Worm (Caenorhabditis elegans) whole organism, late embryonic: Measurements from ENCODE around the gene far-5.

ENCODE experiments used
- ceh-14 ChIP-seq: sonication (generic microtip); optimal IDR thresholded peaks from 2 replicates; lab custom pipeline; 2016; ENCODE audit warnings: missing genotype, missing genetic modification characterization, missing compliant biosample characterization
- ceh-31 ChIP-seq: sonication (generic microtip); optimal IDR thresholded peaks from 2 replicates; lab custom pipeline; 2016; ENCODE audit warnings: missing genetic modification characterization, missing compliant biosample characterization
- dmd-4 ChIP-seq: sonication (generic microtip); optimal IDR thresholded peaks from 2 replicates; lab custom pipeline; 2016; ENCODE audit warnings: borderline replicate concordance, missing genetic modification characterization, missing compliant biosample characterization
- elt-2 ChIP-seq: sonication (generic microtip); optimal IDR thresholded peaks from 2 replicates; lab custom pipeline; 2016; ENCODE audit warnings: missing genetic modification reagents, missing genetic modification characterization, missing compliant biosample characterization
- ets-4 ChIP-seq: sonication (generic microtip); optimal IDR thresholded peaks from 2 replicates; lab custom pipeline; 2016; ENCODE audit warnings: missing genetic modification characterization, missing compliant biosample characterization
- hlh-30 ChIP-seq: sonication (generic microtip); optimal IDR thresholded peaks from 2 replicates; lab custom pipeline; 2017; ENCODE audit warnings: antibody characterized with exemption, missing genetic modification characterization, missing compliant biosample characterization; ENCODE audit not compliant: insufficient read depth
- madf-2 ChIP-seq: sonication (generic microtip); optimal IDR thresholded peaks from 2 replicates; lab custom pipeline; 2017; ENCODE audit warnings: missing genetic modification characterization, missing compliant biosample characterization
- nfya-1 ChIP-seq: sonication (generic microtip); optimal IDR thresholded peaks from 2 replicates; lab custom pipeline; 2017; ENCODE audit warnings: missing genetic modification characterization, mild to moderate bottlenecking, missing compliant biosample characterization, antibody characterized with exemption, moderate library complexity
- pag-3 ChIP-seq: sonication (generic microtip); optimal IDR thresholded peaks from 2 replicates; lab custom pipeline; 2016; ENCODE audit warnings: missing compliant biosample characterization, missing genetic modification characterization, borderline replicate concordance
- pha-4 ChIP-seq: fragments of 150-350 bp; optimal IDR thresholded peaks from 2 replicates; lab custom pipeline; 2018; ENCODE audit warnings: missing biosample characterization, missing genetic modification reagents, missing genetic modification characterization
- pros-1 ChIP-seq: fragments of 150-350 bp; optimal IDR thresholded peaks from 2 replicates; lab custom pipeline; 2014; ENCODE audit warnings: missing biosample characterization, missing genetic modification reagents, missing genetic modification characterization
- unc-55 ChIP-seq: sonication (generic microtip); optimal IDR thresholded peaks from 2 replicates; lab custom pipeline; 2017; ENCODE audit warnings: missing biosample characterization, missing genetic modification reagents, missing genetic modification characterization
- zip-5 ChIP-seq: sonication (generic microtip); optimal IDR thresholded peaks from 2 replicates; lab custom pipeline; 2016; ENCODE audit warnings: missing genetic modification characterization, missing compliant biosample characterization
- ztf-16 ChIP-seq: sonication (generic microtip); optimal IDR thresholded peaks from 2 replicates; lab custom pipeline; 2017; ENCODE audit warnings: missing genetic modification characterization, missing compliant biosample characterization

Gene far-5

DNA sequence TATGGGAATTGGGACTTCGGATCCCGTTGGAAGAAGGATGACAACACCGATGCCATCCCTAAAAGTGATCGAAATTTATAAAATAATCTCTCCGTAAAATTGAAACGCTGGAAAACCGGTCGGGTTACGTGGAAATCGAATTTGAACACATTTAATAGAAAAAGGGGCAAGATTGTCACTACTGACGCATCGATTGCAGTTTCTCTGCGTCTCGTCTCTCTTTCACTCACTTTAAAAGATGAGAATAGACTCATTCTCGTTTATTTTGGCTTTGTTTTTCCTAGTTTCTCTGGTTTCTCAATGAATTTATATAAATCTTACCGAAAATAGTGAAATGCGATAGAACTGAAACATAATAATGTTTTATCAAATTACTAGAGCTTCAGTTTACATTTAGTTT is 46.3 kb downstream of the far-5 start, which contains the start of gene scyl-1 (continued):
- TF ChIP-seq pha-4 (tag; lab: Kevin White, UChicago) (no peak), zip-5 (peak; percentile 15)

DNA sequence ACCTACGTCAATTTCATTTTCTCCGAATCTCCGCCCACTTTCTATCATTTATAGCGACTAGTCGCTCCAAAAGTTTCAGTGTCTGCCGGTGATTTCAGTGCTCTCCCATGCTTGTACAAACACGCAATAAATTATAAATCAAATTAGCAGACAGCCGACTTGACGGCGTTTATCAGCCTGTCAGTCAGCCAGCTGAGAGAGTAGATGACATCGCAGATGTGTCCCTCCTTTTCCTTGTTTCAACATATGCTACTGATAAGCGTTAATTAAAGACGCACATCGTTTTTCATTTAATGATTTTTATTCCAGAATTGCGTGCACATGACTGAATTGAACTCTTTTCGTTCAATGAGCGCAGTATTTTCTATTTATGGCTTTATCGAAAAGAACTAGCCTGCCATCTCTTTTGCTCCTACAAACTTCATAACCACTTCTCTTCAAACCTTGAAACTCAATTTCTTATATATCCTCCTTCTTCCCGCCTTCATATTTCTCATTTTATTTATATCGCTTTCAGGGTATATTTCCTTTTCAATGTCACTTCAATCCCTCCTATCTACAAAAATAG is 47.9 kb downstream of the far-5 start, which contains the start of gene lap-2:
Gene lap-2, plus strand, starts transcription at position 518 of the 568 bp plus-strand sequence.
- TF ChIP-seq ceh-31 (tag; lab: Kevin White, UChicago), result no peak
- TF ChIP-seq unc-55 (GFP tag; lab: Kevin White, UChicago), result peak; percentile 31
- peak; percentile 56 for TF ChIP-seq elt-2 (tag; lab: Kevin White, UChicago)

DNA sequence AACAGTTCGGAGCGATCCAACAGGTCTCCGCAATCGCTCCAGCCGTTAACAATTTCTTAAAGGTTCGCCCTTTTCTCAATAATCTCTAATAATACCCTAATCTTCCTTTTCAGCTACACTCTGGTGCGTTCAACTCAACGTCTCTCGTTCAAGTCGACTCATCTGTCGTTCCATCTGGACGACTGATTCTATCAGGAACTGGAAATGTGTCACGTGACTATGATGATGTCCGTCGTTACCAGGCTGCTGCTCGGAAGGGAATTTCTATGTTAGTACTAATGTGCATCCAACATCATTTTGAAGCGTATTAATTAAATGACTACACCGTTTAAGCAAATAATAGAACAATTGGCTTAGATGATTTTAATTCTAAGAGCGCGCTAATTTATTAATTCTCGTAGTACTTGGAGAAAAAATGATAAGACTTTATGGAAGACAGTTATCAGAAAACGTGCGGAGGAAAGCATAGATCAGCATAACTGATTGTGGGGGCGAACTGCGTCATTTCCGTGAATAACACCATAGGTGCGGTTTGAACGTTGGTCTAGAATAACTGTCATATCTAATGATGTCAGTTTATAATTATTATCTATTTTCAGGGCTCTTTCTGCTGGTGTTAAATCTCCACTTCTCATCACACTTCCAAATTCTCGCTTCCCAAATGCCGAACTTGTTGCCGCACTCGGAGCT is 48.6 kb downstream of the far-5 start:
- peak; percentile 56 for TF ChIP-seq hlh-30
- peak; percentile 43 for TF ChIP-seq elt-2 (tag; lab: Kevin White, UChicago)
- no peak for TF ChIP-seq ceh-14
- TF ChIP-seq, all 69 proteins: peak for 2

DNA sequence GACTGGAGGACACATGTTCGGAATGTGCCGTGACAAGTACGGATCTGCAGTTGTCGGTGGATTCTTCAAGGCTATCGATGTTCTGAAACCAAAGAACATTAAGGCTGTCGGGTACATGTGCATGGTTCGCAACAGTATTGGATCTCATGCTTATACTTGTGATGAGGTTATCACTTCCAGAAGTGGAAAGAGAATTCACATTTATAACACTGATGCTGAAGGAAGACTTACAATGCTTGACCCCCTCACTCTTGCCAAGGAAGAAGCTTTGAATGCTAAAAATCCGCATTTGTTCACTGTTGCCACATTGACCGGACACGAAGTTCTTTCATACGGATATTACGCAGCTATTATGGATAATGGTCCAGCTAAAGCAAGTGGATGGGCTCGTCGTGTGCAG is 49.6 kb downstream of the far-5 start:
- no peak for TF ChIP-seq dmd-4 (tag; lab: Kevin White, UChicago)
- no peak for TF ChIP-seq hlh-30
- TF ChIP-seq pag-3 (tag; lab: Kevin White, UChicago), result no peak
- TF ChIP-seq pros-1 (tag; lab: Kevin White, UChicago), result no peak
- TF ChIP-seq ets-4 (tag; lab: Kevin White, UChicago), result no peak
- no peak for TF ChIP-seq madf-2 (tag; lab: Kevin White, UChicago)
- TF ChIP-seq nfya-1 (tag; lab: Kevin White, UChicago), result no peak
- no peak for TF ChIP-seq ztf-16 (tag; lab: Kevin White, UChicago)
